Worm (Caenorhabditis elegans) whole organism, L2 larva: Measurements from ENCODE around the gene W08E12.4.

ENCODE experiments used
- aly-2 ChIP-seq: fragments of 150-350 bp; optimal IDR thresholded peaks from 2 replicates; lab custom pipeline; 2014; ENCODE audit warnings: missing biosample characterization, missing genetic modification characterization
- lin-39 ChIP-seq: fragments of 150-350 bp; optimal IDR thresholded peaks from 2 replicates; lab custom pipeline; 2014; ENCODE audit warnings: missing biosample characterization, missing genetic modification reagents, missing genetic modification characterization

ce11 chrIV:3267581-3267980 lies 34.6 kb upstream of the W08E12.4 start, which contains the start of gene clec-173:
- TF ChIP-seq lin-39 (no peak), aly-2 (tag; lab: Kevin White, UChicago) (no peak)
